Worm (Caenorhabditis elegans) whole organism, L3 larva: Measurements from ENCODE around the gene F13E9.9.

Source experiments
- R02D3.7 ChIP-seq: fragments of 150-350 bp; optimal IDR thresholded peaks from 2 replicates; lab custom pipeline; 2014; ENCODE audit warnings: missing biosample characterization, missing genetic modification characterization
- ZK546.5 ChIP-seq: sonication (generic microtip); optimal IDR thresholded peaks from 2 replicates; lab custom pipeline; 2017; ENCODE audit warnings: missing biosample characterization, missing genetic modification characterization
- aly-2 ChIP-seq: fragments of 150-350 bp; optimal IDR thresholded peaks from 2 replicates; lab custom pipeline; 2014; ENCODE audit warnings: missing biosample characterization, missing genetic modification characterization
- ama-1 ChIP-seq: fragments of 150-350 bp; optimal IDR thresholded peaks from 2 replicates; lab custom pipeline; 2018
- ceh-16 ChIP-seq: sonication (generic microtip); optimal IDR thresholded peaks from 2 replicates; lab custom pipeline; 2017; ENCODE audit warnings: missing biosample characterization, missing genetic modification characterization
- ceh-28 ChIP-seq: fragments of 150-350 bp; optimal IDR thresholded peaks from 2 replicates; lab custom pipeline; 2014; ENCODE audit warnings: missing biosample characterization, missing genetic modification reagents, missing genetic modification characterization
- ceh-82 ChIP-seq: fragments of 150-350 bp; optimal IDR thresholded peaks from 2 replicates; lab custom pipeline; 2014; ENCODE audit warnings: missing biosample characterization, missing genetic modification characterization
- ceh-9 ChIP-seq: sonication (generic microtip); optimal IDR thresholded peaks from 2 replicates; lab custom pipeline; 2018; ENCODE audit warnings: missing biosample characterization, missing genetic modification characterization
- daf-12 ChIP-seq: fragments of 150-350 bp; optimal IDR thresholded peaks from 2 replicates; lab custom pipeline; 2014; ENCODE audit warnings: missing biosample characterization, missing genetic modification reagents, missing genetic modification characterization
- egl-27 ChIP-seq: sonication (generic microtip); optimal IDR thresholded peaks from 4 replicates; lab custom pipeline; 2017; ENCODE audit warnings: missing biosample characterization, missing genetic modification reagents, missing genetic modification characterization
- egl-5 ChIP-seq: fragments of 150-350 bp; optimal IDR thresholded peaks from 2 replicates; lab custom pipeline; 2017; ENCODE audit warnings: missing biosample characterization, missing genetic modification reagents, missing genetic modification characterization, inconsistent platforms
- elt-1 ChIP-seq: fragments of 150-350 bp; optimal IDR thresholded peaks from 2 replicates; lab custom pipeline; 2014; ENCODE audit warnings: missing biosample characterization, missing genetic modification characterization
- elt-2 ChIP-seq: sonication (generic microtip); optimal IDR thresholded peaks from 2 replicates; lab custom pipeline; 2016; ENCODE audit warnings: missing genetic modification reagents, mild to moderate bottlenecking, missing genetic modification characterization, missing compliant biosample characterization
- elt-3 ChIP-seq, 3 experiments: fragments of 150-350 bp in 1 of 3; sonication (generic microtip) in 2 of 3; optimal IDR thresholded peaks; 2 replicates in 2 of 3; 4 replicates in 1 of 3; lab custom pipeline; 2014 to 2017; ENCODE audit warnings: missing biosample characterization in 3 of 3, missing genetic modification characterization in 3 of 3
- eor-1 ChIP-seq, 2 experiments: fragments of 150-350 bp; optimal IDR thresholded peaks; 2 replicates each; lab custom pipeline; 2014 to 2018; ENCODE audit warnings: missing biosample characterization in 2 of 2, missing genetic modification characterization in 2 of 2
- fkh-10 ChIP-seq: sonication (generic microtip); optimal IDR thresholded peaks from 2 replicates; lab custom pipeline; 2017; ENCODE audit warnings: missing biosample characterization, missing genetic modification reagents, missing genetic modification characterization
- fkh-2 ChIP-seq: fragments of 150-350 bp; optimal IDR thresholded peaks from 2 replicates; lab custom pipeline; 2014; ENCODE audit warnings: missing biosample characterization, missing genetic modification reagents, missing genetic modification characterization
- fos-1 ChIP-seq: fragments of 150-350 bp; optimal IDR thresholded peaks from 2 replicates; lab custom pipeline; 2014; ENCODE audit warnings: missing biosample characterization, missing genetic modification characterization
- hmg-11 ChIP-seq: sonication (generic microtip); optimal IDR thresholded peaks from 2 replicates; lab custom pipeline; 2016; ENCODE audit warnings: missing genetic modification characterization, missing compliant biosample characterization
- jun-1 ChIP-seq: fragments of 150-350 bp; optimal IDR thresholded peaks from 2 replicates; lab custom pipeline; 2014; ENCODE audit warnings: missing biosample characterization, missing genetic modification reagents, missing genetic modification characterization
- lin-15B ChIP-seq: fragments of 150-350 bp; optimal IDR thresholded peaks from 2 replicates; lab custom pipeline; 2014; ENCODE audit warnings: missing biosample characterization, missing genetic modification characterization
- lin-39 ChIP-seq: fragments of 150-350 bp; optimal IDR thresholded peaks from 2 replicates; lab custom pipeline; 2018; ENCODE audit warnings: missing biosample characterization, missing genetic modification reagents, missing genetic modification characterization
- lsy-12 ChIP-seq: sonication (generic microtip); optimal IDR thresholded peaks from 2 replicates; lab custom pipeline; 2016; ENCODE audit warnings: mild to moderate bottlenecking, missing genetic modification characterization, missing compliant biosample characterization
- mdl-1 ChIP-seq: fragments of 150-350 bp; optimal IDR thresholded peaks from 2 replicates; lab custom pipeline; 2014; ENCODE audit warnings: missing biosample characterization, missing genetic modification characterization
- mml-1 ChIP-seq: fragments of 150-350 bp; sonication (generic microtip); optimal IDR thresholded peaks from 3 replicates; lab custom pipeline; 2014; ENCODE audit warnings: missing biosample characterization, missing genetic modification characterization
- nfya-1 ChIP-seq: sonication (generic microtip); optimal IDR thresholded peaks from 2 replicates; lab custom pipeline; 2017; ENCODE audit warnings: missing genetic modification characterization, mild to moderate bottlenecking, missing compliant biosample characterization, antibody characterized with exemption, moderate library complexity; ENCODE audit not compliant: insufficient read depth
- nhr-11 ChIP-seq: fragments of 150-350 bp; optimal IDR thresholded peaks from 2 replicates; lab custom pipeline; 2014; ENCODE audit warnings: missing biosample characterization, missing genetic modification characterization
- nhr-12 ChIP-seq: fragments of 150-350 bp; optimal IDR thresholded peaks from 2 replicates; lab custom pipeline; 2014; ENCODE audit warnings: missing biosample characterization, missing genetic modification characterization
- nhr-23 ChIP-seq: fragments of 150-350 bp; optimal IDR thresholded peaks from 2 replicates; lab custom pipeline; 2014; ENCODE audit warnings: missing biosample characterization, missing genetic modification reagents, missing genetic modification characterization
- nhr-237 ChIP-seq: fragments of 150-350 bp; optimal IDR thresholded peaks from 2 replicates; lab custom pipeline; 2014; ENCODE audit warnings: missing biosample characterization, missing genetic modification characterization
- nhr-25 ChIP-seq: sonication (generic microtip); optimal IDR thresholded peaks from 2 replicates; lab custom pipeline; 2017; ENCODE audit warnings: missing biosample characterization, missing genetic modification characterization
- nhr-28 ChIP-seq: fragments of 150-350 bp; optimal IDR thresholded peaks from 2 replicates; lab custom pipeline; 2014; ENCODE audit warnings: missing biosample characterization, missing genetic modification characterization
- nhr-43 ChIP-seq: sonication (generic microtip); optimal IDR thresholded peaks from 2 replicates; lab custom pipeline; 2016; ENCODE audit warnings: mild to moderate bottlenecking, missing genetic modification characterization, missing compliant biosample characterization; ENCODE audit not compliant: poor library complexity, severe bottlenecking
- nhr-67 ChIP-seq: fragments of 150-350 bp; optimal IDR thresholded peaks from 2 replicates; lab custom pipeline; 2014; ENCODE audit warnings: missing biosample characterization, missing genetic modification characterization
- nhr-76 ChIP-seq: fragments of 150-350 bp; sonication (generic microtip); optimal IDR thresholded peaks from 5 replicates; lab custom pipeline; 2014; ENCODE audit warnings: missing biosample characterization, missing genetic modification characterization
- nhr-77 ChIP-seq: fragments of 150-350 bp; optimal IDR thresholded peaks from 2 replicates; lab custom pipeline; 2014; ENCODE audit warnings: missing biosample characterization, missing genetic modification characterization
- pha-4 ChIP-seq: fragments of 150-350 bp; optimal IDR thresholded peaks from 2 replicates; lab custom pipeline; 2014; ENCODE audit warnings: missing biosample characterization, missing genetic modification reagents, missing genetic modification characterization
- pqm-1 ChIP-seq: fragments of 150-350 bp; optimal IDR thresholded peaks from 2 replicates; lab custom pipeline; 2017; ENCODE audit warnings: missing biosample characterization, missing genetic modification characterization, inconsistent platforms
- sea-2 ChIP-seq: fragments of 150-350 bp; sonication (generic microtip); optimal IDR thresholded peaks from 4 replicates; lab custom pipeline; 2014; ENCODE audit warnings: missing biosample characterization, missing genetic modification reagents, missing genetic modification characterization
- skn-1 ChIP-seq: fragments of 150-350 bp; optimal IDR thresholded peaks from 2 replicates; lab custom pipeline; 2014; ENCODE audit warnings: missing biosample characterization, missing genetic modification characterization
- snpc-4 ChIP-seq: fragments of 150-350 bp; optimal IDR thresholded peaks from 2 replicates; lab custom pipeline; 2014; ENCODE audit warnings: missing biosample characterization, missing genetic modification characterization
- tbx-2 ChIP-seq: sonication (generic microtip); optimal IDR thresholded peaks from 2 replicates; lab custom pipeline; 2016; ENCODE audit warnings: mild to moderate bottlenecking, missing genetic modification characterization, missing compliant biosample characterization
- unc-39 ChIP-seq: sonication (generic microtip); optimal IDR thresholded peaks from 4 replicates; lab custom pipeline; 2017; ENCODE audit warnings: missing biosample characterization, missing genetic modification characterization
- unc-62 ChIP-seq: fragments of 150-350 bp; sonication (generic microtip); optimal IDR thresholded peaks from 4 replicates; lab custom pipeline; 2014; ENCODE audit warnings: missing biosample characterization, missing genetic modification reagents, missing genetic modification characterization
- zag-1 ChIP-seq: fragments of 150-350 bp; optimal IDR thresholded peaks from 2 replicates; lab custom pipeline; 2014; ENCODE audit warnings: missing biosample characterization, missing genetic modification characterization
- ztf-11 ChIP-seq: fragments of 150-350 bp; optimal IDR thresholded peaks from 2 replicates; lab custom pipeline; 2014; ENCODE audit warnings: missing biosample characterization, missing genetic modification characterization
- ztf-4 ChIP-seq: fragments of 150-350 bp; optimal IDR thresholded peaks from 2 replicates; lab custom pipeline; 2014; ENCODE audit warnings: missing biosample characterization, missing genetic modification characterization

Gene F13E9.9

DNA sequence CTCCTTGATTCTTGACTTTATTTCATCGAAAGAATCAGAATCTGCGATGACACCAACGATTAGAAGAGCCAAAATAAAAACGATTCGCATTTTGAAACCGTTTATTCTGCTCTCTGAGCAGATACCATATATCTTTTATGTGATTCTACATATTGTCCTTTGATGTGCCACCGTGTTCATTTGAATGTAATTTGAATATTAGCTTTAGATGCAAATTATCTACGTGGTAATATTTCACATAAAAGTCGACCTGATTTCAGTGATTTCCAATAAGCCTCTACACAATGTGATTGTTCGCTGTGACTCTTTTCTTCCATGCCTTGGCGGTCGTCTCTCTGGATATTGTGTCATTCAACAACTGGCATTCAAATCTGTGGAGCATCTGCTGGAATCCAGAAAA, at the start of gene F13E9.9, which contains the start of gene F13E9.19:
Gene F13E9.9, minus strand, starts transcription at position 101 of the 400 bp plus-strand sequence.
Gene F13E9.19, plus strand, starts transcription at position 316 of the 400 bp plus-strand sequence.
- TF ChIP-seq nhr-25 (tag; lab: Kevin White, UChicago) = no peak
- no peak for TF ChIP-seq mdl-1
- no peak for TF ChIP-seq sea-2
- TF ChIP-seq nhr-11 (tag; lab: Kevin White, UChicago) = no peak
- TF ChIP-seq pqm-1 (tag; lab: Kevin White, UChicago) = no peak
- no peak for TF ChIP-seq egl-5
- TF ChIP-seq egl-27 = no peak
- TF ChIP-seq lin-39 (tag; lab: Kevin White, UChicago) = no peak
- no peak for TF ChIP-seq nhr-23
- TF ChIP-seq nhr-67 (tag; lab: Kevin White, UChicago) = no peak
- TF ChIP-seq elt-2 = no peak
- TF ChIP-seq nhr-28 (tag; lab: Kevin White, UChicago) = no peak
- TF ChIP-seq unc-62 (GFP tag; lab: Kevin White, UChicago) = no peak
- no peak for TF ChIP-seq lin-15B (tag; lab: Kevin White, UChicago)
- no peak for TF ChIP-seq ceh-82 (tag; lab: Kevin White, UChicago)
- TF ChIP-seq nhr-76 (tag; lab: Kevin White, UChicago) = no peak
- TF ChIP-seq ceh-16 = no peak

DNA sequence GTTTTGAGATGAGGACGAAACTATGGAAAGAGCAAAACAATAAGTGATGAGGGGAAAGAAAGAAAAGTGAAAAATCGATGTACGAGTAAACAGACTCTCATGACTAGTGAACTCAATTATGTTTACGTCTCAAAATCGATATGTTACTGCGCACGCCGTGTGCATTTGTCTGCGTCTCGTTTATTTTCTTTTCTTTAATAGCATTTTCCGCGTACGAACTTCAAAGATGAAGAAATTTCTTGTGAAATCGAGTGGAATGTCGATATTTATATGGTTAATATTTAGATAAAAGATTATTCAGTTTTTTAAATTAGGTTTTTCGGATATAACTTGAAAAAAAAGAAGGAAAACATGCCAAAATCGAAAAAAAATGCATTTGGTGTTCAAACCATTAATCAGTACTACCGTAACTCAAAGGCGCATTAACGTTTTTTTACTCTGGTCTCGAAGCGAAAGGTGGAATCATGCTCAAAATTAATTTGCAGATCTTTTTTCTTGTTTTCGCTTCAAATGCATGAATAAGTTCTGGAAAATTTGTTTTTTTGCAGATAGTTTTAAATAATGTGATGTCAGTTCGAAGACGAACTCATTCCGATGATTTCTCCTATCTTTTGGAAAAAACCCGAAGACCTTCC, 38.0 kb upstream of the F13E9.9 start, which contains the start of gene fic-1:
Gene fic-1, plus strand, starts transcription at position 549 of the 635 bp plus-strand sequence.
- TF ChIP-seq jun-1 (tag; lab: Kevin White, UChicago) = no peak
- TF ChIP-seq pqm-1 (tag; lab: Kevin White, UChicago) = peak; percentile 34
- peak; percentile 82 for TF ChIP-seq nfya-1 (tag; lab: Kevin White, UChicago)
- TF ChIP-seq fkh-10 = peak; percentile 94
- peak; percentile 11 for TF ChIP-seq fkh-2 (tag; lab: Kevin White, UChicago)
- peak; percentile 92 for TF ChIP-seq pha-4 (tag; lab: Kevin White, UChicago)
- TF ChIP-seq snpc-4 (tag; lab: Kevin White, UChicago) = peak; percentile 73
- peak; percentile 15 for TF ChIP-seq R02D3.7 (tag; lab: Kevin White, UChicago)
- TF ChIP-seq skn-1 = peak; percentile 16
- TF ChIP-seq ceh-28 (tag; lab: Kevin White, UChicago) = peak; percentile 91
- TF ChIP-seq daf-12 (tag; lab: Kevin White, UChicago) = no peak
- no peak for TF ChIP-seq mml-1
- TF ChIP-seq hmg-11 (tag; lab: Kevin White, UChicago) = no peak
- no peak for TF ChIP-seq ama-1 (lab: Kevin White, UChicago)
- no peak for TF ChIP-seq nhr-77 (tag; lab: Kevin White, UChicago)
- TF ChIP-seq unc-62 (GFP tag; lab: Kevin White, UChicago) = no peak
- TF ChIP-seq zag-1 (tag; lab: Kevin White, UChicago) = no peak
- no peak for TF ChIP-seq nhr-12
- no peak for TF ChIP-seq nhr-23
- peak; percentile 28 for TF ChIP-seq elt-2
- TF ChIP-seq elt-3 (tag; optimal IDR thresholded peaks at IDR 0.05; lab: Kevin White, UChicago) = no peak
- TF ChIP-seq aly-2 (tag; lab: Kevin White, UChicago) = no peak
- TF ChIP-seq egl-27 = no peak
- TF ChIP-seq ztf-11 (tag; lab: Kevin White, UChicago) = no peak
- no peak for TF ChIP-seq ceh-9 (tag; lab: Kevin White, UChicago)
- TF ChIP-seq lin-39 (tag; lab: Kevin White, UChicago) = no peak
- no peak for TF ChIP-seq nhr-11 (tag; lab: Kevin White, UChicago)
- TF ChIP-seq nhr-43 (tag; lab: Kevin White, UChicago) = no peak
- peak in 1 of 2 experiments; percentile 12 for TF ChIP-seq eor-1 (tag; optimal IDR thresholded peaks at IDR 0.05; lab: Kevin White, UChicago)
- no peak for TF ChIP-seq mdl-1
- TF ChIP-seq nhr-67 (tag; lab: Kevin White, UChicago) = no peak
- no peak for TF ChIP-seq tbx-2
- TF ChIP-seq nhr-25 (tag; lab: Kevin White, UChicago) = no peak
- no peak for TF ChIP-seq unc-39 (tag; lab: Kevin White, UChicago)
- no peak for TF ChIP-seq elt-1 (tag; lab: Kevin White, UChicago)
- no peak for TF ChIP-seq ceh-16
- TF ChIP-seq lsy-12 (tag; lab: Kevin White, UChicago) = peak; percentile 4
- TF ChIP-seq fos-1 = no peak
- no peak for TF ChIP-seq ztf-4 (tag; lab: Kevin White, UChicago)
- TF ChIP-seq nhr-28 (tag; lab: Kevin White, UChicago) = no peak
- no peak for TF ChIP-seq ceh-82 (tag; lab: Kevin White, UChicago)
- TF ChIP-seq ZK546.5 (tag; lab: Kevin White, UChicago) = no peak
- TF ChIP-seq nhr-76 (tag; lab: Kevin White, UChicago) = no peak
- TF ChIP-seq sea-2 = peak; percentile 78
- peak; percentile 51 for TF ChIP-seq lin-15B (tag; lab: Kevin White, UChicago)
- peak; percentile 60 for TF ChIP-seq egl-5
- TF ChIP-seq nhr-237 (tag; lab: Kevin White, UChicago) = no peak
